Fruit fly (Drosophila melanogaster) whole organism, pupa: Measurements from ENCODE around the gene Pmi.

Experiments
- CG32121 ChIP-seq: fragments of 200-800 bp; sonication (Bioruptor generic); IDR thresholded peaks from 2 replicates; pipeline ENCODE4 v1.3.6; 2022; ENCODE audit warnings: missing biosample characterization, missing genetic modification characterization
- CG4496 ChIP-seq: fragments of 200-800 bp; sonication (Bioruptor generic); IDR thresholded peaks from 3 replicates; pipeline ENCODE4 v1.3.6; 2022; ENCODE audit warnings: missing biosample characterization, missing genetic modification characterization

dm6 chr3L:5820793-5821192, 40.9 kb downstream of the Pmi start:
- no peak for TF ChIP-seq CG4496 (GFP tag; lab: Robert Waterston, UW)
- no peak for TF ChIP-seq CG32121
